Fruit fly (Drosophila melanogaster) whole organism, embryonic: Measurements from ENCODE around the gene CG13996.

Experiments
- Bgb ChIP-seq: fragments of 200-800 bp; sonication (Bioruptor generic); IDR thresholded peaks from 2 replicates; pipeline ENCODE4 v1.3.6; 2022; ENCODE audit warnings: missing biosample characterization, missing genetic modification characterization; ENCODE audit not compliant: partially characterized antibody
- Bteb2 ChIP-seq: fragments of 200-800 bp; sonication (Bioruptor generic); optimal IDR thresholded peaks from 2 replicates; lab custom pipeline; 2016; ENCODE audit warnings: missing biosample characterization, missing genetic modification characterization
- CG10267 ChIP-seq: fragments of 200-800 bp; sonication (Bioruptor generic); optimal IDR thresholded peaks from 2 replicates; lab custom pipeline; 2018; ENCODE audit warnings: missing biosample characterization, mild to moderate bottlenecking, missing genetic modification characterization, moderate library complexity
- CG10274 ChIP-seq: fragments of 200-800 bp; sonication (Bioruptor generic); optimal IDR thresholded peaks from 3 replicates; lab custom pipeline; 2017; ENCODE audit warnings: missing biosample characterization, mild to moderate bottlenecking, missing genetic modification characterization
- CG12071 ChIP-seq: fragments of 200-800 bp; sonication (Bioruptor generic); optimal IDR thresholded peaks from 3 replicates; lab custom pipeline; 2018; ENCODE audit warnings: missing biosample characterization, mild to moderate bottlenecking, missing genetic modification characterization
- CG13287 ChIP-seq: fragments of 200-800 bp; sonication (Bioruptor generic); IDR thresholded peaks from 2 replicates; pipeline ENCODE4 v1.3.6; 2022; ENCODE audit warnings: missing biosample characterization, missing genetic modification characterization; ENCODE audit not compliant: partially characterized antibody
- CG15479 ChIP-seq: fragments of 200-800 bp; sonication (Bioruptor generic); optimal IDR thresholded peaks from 3 replicates; lab custom pipeline; 2019; ENCODE audit warnings: missing biosample characterization, mild to moderate bottlenecking, missing genetic modification characterization, moderate library complexity
- CG1603 ChIP-seq: fragments of 200-800 bp; sonication (Bioruptor generic); optimal IDR thresholded peaks from 2 replicates; lab custom pipeline; 2019; ENCODE audit warnings: missing biosample characterization, mild to moderate bottlenecking, missing genetic modification characterization, moderate library complexity
- CG18011 ChIP-seq: fragments of 200-800 bp; sonication (Bioruptor generic); optimal IDR thresholded peaks from 2 replicates; lab custom pipeline; 2017; ENCODE audit warnings: missing biosample characterization, missing genetic modification characterization, mild to moderate bottlenecking, moderate library complexity, missing genotype
- CG18619 ChIP-seq: fragments of 200-800 bp; sonication (Bioruptor generic); optimal IDR thresholded peaks from 3 replicates; lab custom pipeline; 2017; ENCODE audit warnings: missing biosample characterization, mild to moderate bottlenecking, missing genetic modification characterization
- CG31224 ChIP-seq: fragments of 200-800 bp; sonication (Bioruptor generic); IDR thresholded peaks from 2 replicates; pipeline ENCODE4 v1.3.6; 2022; ENCODE audit warnings: missing biosample characterization, missing genetic modification characterization
- CG3407 ChIP-seq: fragments of 200-800 bp; sonication (Bioruptor generic); optimal IDR thresholded peaks from 2 replicates; lab custom pipeline; 2018; ENCODE audit warnings: missing biosample characterization, mild to moderate bottlenecking, missing genetic modification characterization
- CG34224 ChIP-seq: fragments of 200-800 bp; sonication (Bioruptor generic); IDR thresholded peaks from 3 replicates; pipeline ENCODE4 v1.3.6; 2022; ENCODE audit warnings: missing biosample characterization, missing genetic modification characterization; ENCODE audit not compliant: partially characterized antibody
- CG42726 ChIP-seq: fragments of 200-800 bp; sonication (Bioruptor generic); IDR thresholded peaks from 2 replicates; pipeline ENCODE4 v1.3.6; 2022; ENCODE audit warnings: missing biosample characterization, missing genetic modification characterization; ENCODE audit not compliant: partially characterized antibody
- CG6689 ChIP-seq: fragments of 200-800 bp; sonication (Bioruptor generic); IDR thresholded peaks from 2 replicates; pipeline ENCODE4 v1.3.6; 2022; ENCODE audit warnings: missing biosample characterization, missing genetic modification characterization
- CG8388 ChIP-seq: fragments of 200-800 bp; sonication (Bioruptor generic); optimal IDR thresholded peaks from 2 replicates; lab custom pipeline; 2019; ENCODE audit warnings: missing biosample characterization, mild to moderate bottlenecking, missing genetic modification characterization, moderate library complexity
- CG9797 ChIP-seq: fragments of 200-800 bp; sonication (Bioruptor generic); optimal IDR thresholded peaks from 3 replicates; lab custom pipeline; 2018; ENCODE audit warnings: missing biosample characterization, mild to moderate bottlenecking, missing genetic modification characterization
- CG9932 ChIP-seq: fragments of 200-800 bp; sonication (Bioruptor generic); IDR thresholded peaks from 2 replicates; pipeline ENCODE4 v1.3.6; 2022; ENCODE audit warnings: missing biosample characterization, missing genetic modification characterization
- Dek ChIP-seq: fragments of 200-800 bp; sonication (Bioruptor generic); optimal IDR thresholded peaks from 3 replicates; lab custom pipeline; 2019; ENCODE audit warnings: missing biosample characterization, mild to moderate bottlenecking, missing genetic modification characterization, moderate library complexity
- Doc3 ChIP-seq: fragments of 200-800 bp; sonication (Bioruptor generic); IDR thresholded peaks from 3 replicates; pipeline ENCODE4 v1.3.6; 2022; ENCODE audit warnings: missing biosample characterization, missing genetic modification characterization; ENCODE audit not compliant: partially characterized antibody
- Dp ChIP-seq: fragments of 200-800 bp; sonication (Bioruptor generic); optimal IDR thresholded peaks from 2 replicates; lab custom pipeline; 2018; ENCODE audit warnings: missing biosample characterization, mild to moderate bottlenecking, missing genetic modification characterization, moderate library complexity
- Ets65A ChIP-seq: fragments of 200-800 bp; sonication (Bioruptor generic); peaks from one replicate; lab custom pipeline; 2016; ENCODE audit warnings: missing biosample characterization, missing genetic modification characterization
- Hand ChIP-seq: fragments of 200-800 bp; sonication (Bioruptor generic); optimal IDR thresholded peaks from 2 replicates; lab custom pipeline; 2017; ENCODE audit warnings: mild to moderate bottlenecking, missing biosample characterization, missing genetic modification reagents, missing genetic modification characterization
- HmgZ ChIP-seq: fragments of 200-800 bp; sonication (Bioruptor generic); optimal IDR thresholded peaks from 2 replicates; lab custom pipeline; 2018; ENCODE audit warnings: missing biosample characterization, mild to moderate bottlenecking, missing genetic modification characterization
- Hmr ChIP-seq: fragments of 200-800 bp; sonication (Bioruptor generic); optimal IDR thresholded peaks from 3 replicates; lab custom pipeline; 2017; ENCODE audit warnings: mild to moderate bottlenecking, missing biosample characterization, missing genetic modification reagents, missing genetic modification characterization
- Myb ChIP-seq: fragments of 200-800 bp; sonication (Bioruptor generic); optimal IDR thresholded peaks from 2 replicates; lab custom pipeline; 2016; ENCODE audit warnings: missing biosample characterization, missing genetic modification characterization
- Nf-YB ChIP-seq: fragments of 200-800 bp; sonication (Bioruptor generic); optimal IDR thresholded peaks from 3 replicates; lab custom pipeline; 2019; ENCODE audit warnings: missing biosample characterization, mild to moderate bottlenecking, missing genetic modification characterization, moderate library complexity
- Pdp1 ChIP-seq, 2 experiments: fragments of 200-800 bp; sonication (Bioruptor generic); optimal IDR thresholded peaks; 3 replicates each; lab custom pipeline; 2016; ENCODE audit warnings: missing biosample characterization in 2 of 2, missing genetic modification characterization in 2 of 2, mild to moderate bottlenecking in 1 of 2, moderate library complexity in 1 of 2
- Six4 ChIP-seq: fragments of 200-800 bp; sonication (Bioruptor generic); optimal IDR thresholded peaks from 2 replicates; lab custom pipeline; 2016; ENCODE audit warnings: missing biosample characterization, missing genetic modification characterization
- Sry-δ ChIP-seq: fragments of 200-800 bp; sonication (Bioruptor generic); optimal IDR thresholded peaks from 2 replicates; lab custom pipeline; 2016; ENCODE audit warnings: missing biosample characterization, missing genetic modification characterization
- Stat92E ChIP-seq, 3 experiments: fragments of >200 bp in 2 of 3; fragments of 200-800 bp in 1 of 3; sonication (Bioruptor generic) in 1 of 3; optimal IDR thresholded peaks; 2 replicates each; lab custom pipeline; 2017 to 2019; ENCODE audit warnings: missing biosample characterization in 3 of 3, missing genetic modification characterization in 3 of 3, mild to moderate bottlenecking in 1 of 3, moderate library complexity in 1 of 3
- chn ChIP-seq: fragments of 200-800 bp; sonication (Bioruptor generic); optimal IDR thresholded peaks from 2 replicates; lab custom pipeline; 2016; ENCODE audit warnings: missing biosample characterization, missing genetic modification characterization
- crc ChIP-seq: fragments of 200-800 bp; sonication (Bioruptor generic); optimal IDR thresholded peaks from 2 replicates; lab custom pipeline; 2016; ENCODE audit warnings: missing biosample characterization, missing genetic modification characterization
- crp ChIP-seq, 2 experiments: fragments of 200-800 bp; sonication (Bioruptor generic); optimal IDR thresholded peaks; 2 replicates in 1 of 2; 3 replicates in 1 of 2; lab custom pipeline; 2017; ENCODE audit warnings: missing biosample characterization in 2 of 2, missing genetic modification characterization in 2 of 2, mild to moderate bottlenecking in 1 of 2, moderate library complexity in 1 of 2
- dm ChIP-seq: fragments of 200-800 bp; sonication (Bioruptor generic); optimal IDR thresholded peaks from 3 replicates; lab custom pipeline; 2016; ENCODE audit warnings: missing biosample characterization, missing genetic modification characterization
- dmrt11E ChIP-seq: fragments of 200-800 bp; sonication (Bioruptor generic); optimal IDR thresholded peaks from 3 replicates; lab custom pipeline; 2018; ENCODE audit warnings: missing biosample characterization, mild to moderate bottlenecking, missing genetic modification characterization, moderate library complexity
- dmrt99B ChIP-seq: fragments of 200-800 bp; sonication (Bioruptor generic); optimal IDR thresholded peaks from 2 replicates; lab custom pipeline; 2018; ENCODE audit warnings: missing biosample characterization, mild to moderate bottlenecking, missing genetic modification characterization, moderate library complexity
- ind ChIP-seq: fragments of 200-800 bp; sonication (Bioruptor generic); optimal IDR thresholded peaks from 3 replicates; lab custom pipeline; 2016; ENCODE audit warnings: missing biosample characterization, missing genetic modification characterization
- lilli ChIP-seq: fragments of 200-800 bp; sonication (Bioruptor generic); optimal IDR thresholded peaks from 3 replicates; lab custom pipeline; 2016; ENCODE audit warnings: missing biosample characterization, missing genetic modification characterization
- nerfin-2 ChIP-seq: fragments of 200-800 bp; sonication (Bioruptor generic); IDR thresholded peaks from 2 replicates; pipeline ENCODE4 v1.3.6; 2022; ENCODE audit warnings: missing biosample characterization, missing genetic modification characterization; ENCODE audit not compliant: partially characterized antibody
- pb ChIP-seq: fragments of 200-800 bp; sonication (Bioruptor generic); optimal IDR thresholded peaks from 3 replicates; lab custom pipeline; 2016; ENCODE audit warnings: missing biosample characterization, missing genetic modification characterization
- row ChIP-seq: fragments of 200-800 bp; sonication (Bioruptor generic); IDR thresholded peaks from 3 replicates; pipeline ENCODE4 v1.3.6; 2022; ENCODE audit warnings: missing biosample characterization, missing genetic modification characterization
- sens ChIP-seq: fragments of 200-800 bp; sonication (Bioruptor generic); peaks from one replicate; lab custom pipeline; 2016; ENCODE audit warnings: missing biosample characterization, missing genetic modification characterization
- so ChIP-seq: fragments of 200-800 bp; sonication (Bioruptor generic); IDR thresholded peaks from 3 replicates; pipeline ENCODE4 v1.3.6; 2022; ENCODE audit warnings: missing biosample characterization, missing genetic modification characterization
- sqz ChIP-seq: fragments of 200-800 bp; sonication (Bioruptor generic); optimal IDR thresholded peaks from 3 replicates; lab custom pipeline; 2018; ENCODE audit warnings: missing biosample characterization, mild to moderate bottlenecking, missing genetic modification characterization
- stwl ChIP-seq: fragments of 200-800 bp; sonication (Bioruptor generic); optimal IDR thresholded peaks from 3 replicates; lab custom pipeline; 2018; ENCODE audit warnings: missing biosample characterization, mild to moderate bottlenecking, missing genetic modification characterization, moderate library complexity
- tgo ChIP-seq: fragments of 200-800 bp; sonication (Bioruptor generic); IDR thresholded peaks from 3 replicates; pipeline ENCODE4 v1.3.6; 2022; ENCODE audit warnings: missing biosample characterization, missing genetic modification characterization
- tna ChIP-seq: fragments of 200-800 bp; sonication (Bioruptor generic); IDR thresholded peaks from 2 replicates; pipeline ENCODE4 v1.3.6; 2022; ENCODE audit warnings: missing biosample characterization, missing genetic modification characterization; ENCODE audit not compliant: partially characterized antibody

The CG13996 gene

DNA sequence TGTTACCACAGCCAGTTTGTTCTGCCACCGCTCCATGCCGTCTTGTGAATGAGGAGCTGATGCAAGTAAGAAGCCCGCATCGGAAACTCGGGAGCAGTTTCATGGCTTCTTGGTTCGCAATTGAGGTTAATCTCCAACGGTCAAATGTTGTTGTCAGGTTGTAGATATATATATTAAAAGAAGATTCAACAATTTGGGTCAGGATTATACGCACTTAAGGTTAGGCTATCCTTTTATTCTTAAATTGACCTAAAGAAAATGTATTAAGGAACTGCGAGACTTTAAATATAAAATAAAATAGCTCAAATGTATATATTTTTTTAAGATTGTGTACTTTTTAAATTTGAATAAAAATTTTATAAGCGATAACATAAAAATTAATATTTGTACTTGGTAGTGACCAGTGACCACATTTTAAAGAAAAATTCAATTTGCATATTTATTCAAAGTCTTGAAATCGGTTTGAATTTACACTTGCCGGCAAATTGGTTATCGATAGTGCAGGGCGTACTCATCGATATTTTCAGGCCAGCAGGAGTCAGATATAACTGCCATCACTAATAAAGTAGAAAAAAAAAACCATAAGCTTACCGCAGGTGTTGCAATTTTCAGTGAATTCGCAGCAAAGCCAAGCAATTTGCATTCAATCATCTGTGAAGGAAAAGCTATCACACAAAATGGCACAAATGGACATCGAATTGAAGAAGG, 48.1 kb downstream of the CG13996 start, which contains the start of the genes CG9150 and Pfdn1 (continued):
- TF ChIP-seq CG31224 (GFP tag; lab: Robert Waterston, UW) (no peak), lilli (no peak), CG9797 (GFP tag; lab: Kevin White, UChicago) (peak; percentile 12), CG10267 (tag; lab: Kevin White, UChicago) (peak; percentile 21), Doc3 (GFP tag; lab: Robert Waterston, UW) (peak; percentile 85), CG34224 (peak; percentile 96), CG1603 (tag; lab: Kevin White, UChicago) (peak; percentile 35), Hmr (GFP tag; lab: Kevin White, UChicago) (no peak), Nf-YB (GFP tag; lab: Kevin White, UChicago) (no peak), Sry-δ (GFP tag; lab: Kevin White, UChicago) (peak; percentile 95), Stat92E (GFP tag; optimal IDR thresholded peaks at IDR 0.05; lab: Kevin White, UChicago) (no peak), dm (peak; percentile 50), tgo (no peak), CG13287 (GFP tag; lab: Robert Waterston, UW) (peak; percentile 93), crp (GFP tag; optimal IDR thresholded peaks at IDR 0.05; lab: Kevin White, UChicago) (peak in 1 of 2 experiments; percentile 54), sqz (GFP tag; lab: Kevin White, UChicago) (peak; percentile 93), nerfin-2 (GFP tag; lab: Robert Waterston, UW) (peak; percentile 85), Bteb2 (no peak), chn (no peak), crc (GFP tag; lab: Kevin White, UChicago) (no peak), CG3407 (GFP tag; lab: Kevin White, UChicago) (no peak), pb (GFP tag; lab: Kevin White, UChicago) (no peak), CG8388 (no peak), CG10274 (GFP tag; lab: Kevin White, UChicago) (no peak), Hand (GFP tag; lab: Kevin White, UChicago) (no peak), sens (GFP tag; lab: Kevin White, UChicago) (peak; percentile 71), Bgb (GFP tag; lab: Robert Waterston, UW) (peak; percentile 94), dmrt99B (tag; lab: Kevin White, UChicago) (no peak), CG42726 (GFP tag; lab: Robert Waterston, UW) (peak; percentile 69; the same call in 1 of the 2 replicates), Pdp1 (GFP tag; optimal IDR thresholded peaks at IDR 0.05; lab: Kevin White, UChicago) (peak in 1 of 2 experiments; percentile 19), CG15479 (GFP tag; lab: Kevin White, UChicago) (no peak), Dek (tag; lab: Kevin White, UChicago) (no peak), CG18011 (GFP tag; lab: Kevin White, UChicago) (no peak), Myb (GFP tag; lab: Kevin White, UChicago) (peak; percentile 68), Six4 (no peak), CG12071 (GFP tag; lab: Kevin White, UChicago) (no peak), dmrt11E (tag; lab: Kevin White, UChicago) (no peak), CG9932 (GFP tag; lab: Robert Waterston, UW) (peak; percentile 52), HmgZ (peak; percentile 34), stwl (tag; lab: Kevin White, UChicago) (peak; percentile 57), Ets65A (GFP tag; lab: Kevin White, UChicago) (no peak), CG6689 (GFP tag; lab: Robert Waterston, UW) (no peak), so (GFP tag; lab: Robert Waterston, UW) (no peak), tna (GFP tag; lab: Robert Waterston, UW) (peak; percentile 89), row (GFP tag; lab: Robert Waterston, UW) (peak; percentile 53; the same call in 2 of the 3 replicates), CG18619 (no peak), Dp (GFP tag; lab: Kevin White, UChicago) (peak; percentile 92), ind (no peak)
